Fruit fly (Drosophila melanogaster): Measurements from ENCODE around the gene Larp4B.

Gene Larp4B

dm6 chr3L:3225769-3226457 lies 1.3 kb downstream of the Larp4B start (continued):
- TF ChIP-seq CG15479 (GFP tag; optimal IDR thresholded peaks at IDR 0.05) (peak; percentile 58), CG32532 (GFP tag; IDR thresholded peaks at IDR 0.05) (peak; percentile 55; the same call in 1 of the 2 replicates), CG34376 (GFP tag; optimal IDR thresholded peaks at IDR 0.05) (peak; percentile 60), Elba2 (GFP tag; optimal IDR thresholded peaks at IDR 0.05) (no peak), klu (GFP tag; IDR thresholded peaks at IDR 0.05) (no peak), jumu (GFP tag; optimal IDR thresholded peaks at IDR 0.05) (no peak), dmrt99B (tag; optimal IDR thresholded peaks at IDR 0.05) (no peak), Rx (GFP tag; IDR thresholded peaks at IDR 0.05) (no peak), trh (GFP tag; optimal IDR thresholded peaks at IDR 0.05) (no peak), CG6254 (GFP tag; optimal IDR thresholded peaks at IDR 0.05) (peak; percentile 20), Hand (GFP tag; optimal IDR thresholded peaks at IDR 0.05) (peak; percentile 54), sob (GFP tag; IDR thresholded peaks at IDR 0.05) (peak; percentile 20; the same call in 1 of the 2 replicates), pros (GFP tag; optimal IDR thresholded peaks at IDR 0.05) (peak; percentile 58), Side (GFP tag; optimal IDR thresholded peaks at IDR 0.05) (no peak), exex (tag; optimal IDR thresholded peaks at IDR 0.05) (no peak), CG8290 (GFP tag; optimal IDR thresholded peaks at IDR 0.05) (no peak), CG8290 (tag; optimal IDR thresholded peaks at IDR 0.05) (no peak), CG4360 (GFP tag; IDR thresholded peaks at IDR 0.05) (no peak), H15 (GFP tag; IDR thresholded peaks at IDR 0.05) (no peak), CG2875 (GFP tag; optimal IDR thresholded peaks at IDR 0.05) (no peak), CG9797 (GFP tag; optimal IDR thresholded peaks at IDR 0.05) (no peak), CG12942 (GFP tag; optimal IDR thresholded peaks at IDR 0.05) (no peak), zen2 (GFP tag; IDR thresholded peaks at IDR 0.05; ENCODE audit: partially characterized antibody) (0 out of 3 replicates have a peak, but pooled peaks have one; percentile 15), disco-r (GFP tag; optimal IDR thresholded peaks at IDR 0.05) (peak; percentile 17), eyg (GFP tag; optimal IDR thresholded peaks at IDR 0.05) (no peak), gcm2 (GFP tag; optimal IDR thresholded peaks at IDR 0.05) (no peak), hb (GFP tag; IDR thresholded peaks at IDR 0.05; ENCODE audit: partially characterized antibody) (0 out of 3 replicates have a peak, but pooled peaks have one; percentile 18), Dip2 (GFP tag; IDR thresholded peaks at IDR 0.05) (no peak), nerfin-1 (tag; optimal IDR thresholded peaks at IDR 0.05) (peak; percentile 41), CG15073 (GFP tag; optimal IDR thresholded peaks at IDR 0.05) (no peak), dpn (GFP tag; optimal IDR thresholded peaks at IDR 0.05) (peak in 1 of 2 experiments; percentile 17), sens (GFP tag) (peak; percentile 10), NFAT (GFP tag; IDR thresholded peaks at IDR 0.05) (no peak), MESR4 (GFP tag; optimal IDR thresholded peaks at IDR 0.05) (peak; percentile 23), Opbp (GFP tag; IDR thresholded peaks at IDR 0.05; ENCODE audit: partially characterized antibody) (no peak), ftz-f1 (GFP tag; optimal IDR thresholded peaks at IDR 0.05) (peak; percentile 34), bsh (GFP tag; optimal IDR thresholded peaks at IDR 0.05) (peak in 1 of 2 experiments; percentile 48), GATAe (GFP tag; conservative IDR thresholded peaks at IDR 0.05) (no peak), CG30431 (GFP tag; optimal IDR thresholded peaks at IDR 0.05) (no peak), CG34422 (GFP tag; IDR thresholded peaks at IDR 0.05) (peak; percentile 28; the same call in 1 of the 3 replicates), HmgD (GFP tag; optimal IDR thresholded peaks at IDR 0.05) (peak; percentile 16), hkb (optimal IDR thresholded peaks at IDR 0.05) (no peak), hkb (GFP tag; IDR thresholded peaks at IDR 0.05) (no peak), Med (GFP tag) (peak; percentile 22), lola (GFP tag; optimal IDR thresholded peaks at IDR 0.05) (no peak), Atf3 (GFP tag; optimal IDR thresholded peaks at IDR 0.05) (no peak), danr (GFP tag; IDR thresholded peaks at IDR 0.05) (no peak), CG7357 (GFP tag; IDR thresholded peaks at IDR 0.05) (no peak), psq (GFP tag; optimal IDR thresholded peaks at IDR 0.05) (peak; percentile 18), gem (tag; optimal IDR thresholded peaks at IDR 0.05) (no peak)

Data from whole organism, embryonic.